Worm (Caenorhabditis elegans): ENCODE data around the gene F40C5.2.
A peak's percentile ranks its signal among the peaks of the same experiment; 100 is the strongest.
"Not testable (repeated sequence)": the region's sequence is repeated elsewhere in the genome, so short reads cannot be mapped to it uniquely, and the experiment has no call there.

Gene F40C5.2

DNA sequence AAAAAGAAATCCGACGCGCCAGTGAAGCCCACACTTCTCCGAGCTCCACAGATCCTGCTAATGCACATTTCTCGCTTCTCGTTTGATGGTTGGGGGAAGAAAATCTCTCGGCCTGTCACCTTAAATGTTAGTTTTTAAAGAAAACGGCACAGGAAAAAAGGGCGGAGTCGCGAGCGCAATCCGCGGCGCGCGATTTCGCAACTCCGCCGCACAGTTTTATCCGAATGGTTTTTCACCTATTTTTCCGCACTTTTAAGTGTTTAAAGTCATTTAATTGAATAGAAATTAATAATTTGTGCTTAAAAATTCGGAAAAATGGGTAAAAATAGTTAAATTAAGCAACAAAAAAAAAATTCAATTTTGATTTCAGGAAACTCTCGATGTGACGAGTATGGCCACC is 16.8 kb downstream of the F40C5.2 start (continued):
- TF ChIP-seq cnd-1 (tag; optimal IDR thresholded peaks at IDR 0.05) (peak; percentile 31), elt-1 (tag; optimal IDR thresholded peaks at IDR 0.05; ENCODE audit: borderline replicate concordance, insufficient read depth) (no peak), nhr-12 (tag; optimal IDR thresholded peaks at IDR 0.05) (no peak), nhr-76 (tag; optimal IDR thresholded peaks at IDR 0.05) (no peak), bed-3 (GFP tag; optimal IDR thresholded peaks at IDR 0.05) (peak; percentile 40), ztf-11 (tag; optimal IDR thresholded peaks at IDR 0.05) (no peak)

ce11 chrV:3588223-3588622 is 17.4 kb downstream of the F40C5.2 start:
- TF ChIP-seq unc-62 (GFP tag; optimal IDR thresholded peaks at IDR 0.05) (no peak), cnd-1 (tag; optimal IDR thresholded peaks at IDR 0.05) (no peak), flh-1 (GFP tag; optimal IDR thresholded peaks at IDR 0.05) (no peak), ceh-43 (GFP tag; optimal IDR thresholded peaks at IDR 0.05) (no peak), lin-13 (tag; optimal IDR thresholded peaks at IDR 0.05) (no peak), nhr-28 (tag; optimal IDR thresholded peaks at IDR 0.05) (no peak), unc-120 (tag; optimal IDR thresholded peaks at IDR 0.05; ENCODE audit: poor library complexity, severe bottlenecking) (no peak), unc-39 (tag; optimal IDR thresholded peaks at IDR 0.05) (no peak), ceh-83 (GFP tag; optimal IDR thresholded peaks at IDR 0.05) (no peak), ztf-11 (tag; optimal IDR thresholded peaks at IDR 0.05) (no peak), ces-1 (GFP tag; optimal IDR thresholded peaks at IDR 0.05) (no peak), snpc-4 (tag; optimal IDR thresholded peaks at IDR 0.05) (no peak), mep-1 (tag; optimal IDR thresholded peaks at IDR 0.05) (no peak), mab-5 (tag; optimal IDR thresholded peaks at IDR 0.05) (no peak), nhr-2 (tag; optimal IDR thresholded peaks at IDR 0.05) (no peak)

ce11 chrV:3592099-3592498 is 21.3 kb downstream of the F40C5.2 start, which contains the start of gene T22F3.12:
T22F3.12 (minus strand) TSS chrV:3592199.
- TF ChIP-seq bed-3 (GFP tag; optimal IDR thresholded peaks at IDR 0.05) (no peak), lsy-2 (tag; optimal IDR thresholded peaks at IDR 0.05) (no peak), mep-1 (tag; optimal IDR thresholded peaks at IDR 0.05) (no peak)

ce11 chrV:3594936-3595335 is 24.1 kb downstream of the F40C5.2 start, which contains the start of gene srh-213:
srh-213 (minus strand) TSS chrV:3595036.
- TF ChIP-seq nhr-12 (tag; optimal IDR thresholded peaks at IDR 0.05) (no peak), mab-5 (tag; optimal IDR thresholded peaks at IDR 0.05) (no peak), ceh-43 (GFP tag; optimal IDR thresholded peaks at IDR 0.05) (no peak), tbx-8 (GFP tag; optimal IDR thresholded peaks at IDR 0.05) (no peak), nhr-237 (tag; optimal IDR thresholded peaks at IDR 0.05) (no peak), unc-62 (GFP tag; optimal IDR thresholded peaks at IDR 0.05) (no peak), elt-3 (tag; optimal IDR thresholded peaks at IDR 0.05) (no peak), lsy-2 (tag; optimal IDR thresholded peaks at IDR 0.05) (no peak), sem-2 (GFP tag; optimal IDR thresholded peaks at IDR 0.05) (no peak), ztf-11 (tag; optimal IDR thresholded peaks at IDR 0.05) (no peak), M03D4.4 (tag; optimal IDR thresholded peaks at IDR 0.05) (no peak), sptf-1 (tag; optimal IDR thresholded peaks at IDR 0.05) (no peak), drap-1 (GFP tag; optimal IDR thresholded peaks at IDR 0.05) (no peak), unc-120 (tag; optimal IDR thresholded peaks at IDR 0.05; ENCODE audit: poor library complexity, severe bottlenecking) (no peak), nhr-2 (tag; optimal IDR thresholded peaks at IDR 0.05) (no peak), snpc-4 (tag; optimal IDR thresholded peaks at IDR 0.05) (no peak), ceh-39 (tag; optimal IDR thresholded peaks at IDR 0.05) (no peak), mep-1 (tag; optimal IDR thresholded peaks at IDR 0.05) (no peak), ces-1 (GFP tag; optimal IDR thresholded peaks at IDR 0.05) (no peak), nhr-28 (tag; optimal IDR thresholded peaks at IDR 0.05) (no peak)

DNA sequence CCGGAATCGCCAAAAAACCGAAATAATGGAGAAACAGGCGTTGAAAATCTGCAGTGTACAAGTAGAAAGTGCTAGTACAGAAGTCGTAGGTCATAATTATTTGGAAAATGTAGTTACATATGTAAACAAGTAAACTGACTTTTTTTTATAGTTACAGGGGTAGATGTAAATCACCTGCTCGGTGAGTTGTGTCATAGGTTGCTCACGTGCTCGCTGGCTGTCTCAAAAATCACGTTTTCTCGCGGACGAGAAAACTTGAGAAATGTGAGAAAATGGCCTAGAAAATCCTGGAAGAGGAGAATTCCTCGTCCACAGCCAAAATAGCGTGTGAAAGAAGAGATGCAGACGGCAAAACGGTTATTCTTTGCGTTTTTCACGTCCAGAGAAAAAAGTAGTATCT is 26.3 kb downstream of the F40C5.2 start, which contains the start of gene srh-212:
TSS of gene srh-212 (minus strand) at position 101 of the 400 bp plus-strand sequence.
- not testable (repeated sequence) for TF ChIP-seq mep-1 (tag; optimal IDR thresholded peaks at IDR 0.05); ceh-39 (tag; optimal IDR thresholded peaks at IDR 0.05); ces-1 (GFP tag; optimal IDR thresholded peaks at IDR 0.05)

DNA sequence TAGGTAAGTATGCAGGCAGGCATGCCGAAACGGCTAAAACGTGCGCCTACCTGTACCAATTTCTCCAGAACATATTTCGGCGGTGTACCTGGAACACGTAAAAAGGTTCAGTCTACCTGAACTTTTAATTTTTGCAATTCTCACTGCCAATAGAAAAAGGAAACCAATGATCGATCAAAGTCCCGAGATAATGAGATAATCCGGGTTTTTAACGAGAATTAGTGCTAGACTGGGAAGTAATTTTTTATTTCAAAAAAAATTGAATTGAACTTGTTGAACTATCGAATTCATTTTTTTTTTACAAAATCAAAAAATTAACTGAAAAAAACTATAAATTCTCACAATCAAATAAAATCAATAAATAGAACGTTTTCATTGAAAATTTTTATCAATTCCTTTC is 29.8 kb downstream of the F40C5.2 start, which contains the start of gene T22F3.7:
TSS of gene T22F3.7 (minus strand) at position 101 of the 400 bp plus-strand sequence.
- TF ChIP-seq mls-2 (tag; optimal IDR thresholded peaks at IDR 0.05) (no peak), pha-4 (tag; optimal IDR thresholded peaks at IDR 0.05) (no peak), nhr-2 (tag; optimal IDR thresholded peaks at IDR 0.05) (no peak), M03D4.4 (tag; optimal IDR thresholded peaks at IDR 0.05) (no peak), ceh-43 (GFP tag; optimal IDR thresholded peaks at IDR 0.05) (no peak), zip-8 (tag; optimal IDR thresholded peaks at IDR 0.05) (no peak), snpc-4 (tag; optimal IDR thresholded peaks at IDR 0.05) (no peak), flh-1 (GFP tag; optimal IDR thresholded peaks at IDR 0.05) (no peak), unc-39 (tag; optimal IDR thresholded peaks at IDR 0.05) (no peak), drap-1 (GFP tag; optimal IDR thresholded peaks at IDR 0.05) (no peak), elt-3 (tag; optimal IDR thresholded peaks at IDR 0.05) (no peak), lin-13 (tag; optimal IDR thresholded peaks at IDR 0.05) (no peak), sem-2 (GFP tag; optimal IDR thresholded peaks at IDR 0.05) (no peak), ztf-11 (tag; optimal IDR thresholded peaks at IDR 0.05) (no peak), bed-3 (GFP tag; optimal IDR thresholded peaks at IDR 0.05) (no peak)

Measured in whole organism, mixed stage, embryonic.